Worm (Caenorhabditis elegans): ENCODE data around the gene madf-1.

- TF ChIP-seq fkh-10 (GFP tag; optimal IDR thresholded peaks at IDR 0.05) (no peak), ceh-18 (tag; optimal IDR thresholded peaks at IDR 0.05) (no peak), ceh-45 (GFP tag; IDR thresholded peaks at IDR 0.05) (no peak), unc-55 (GFP tag; optimal IDR thresholded peaks at IDR 0.05) (no peak), lim-6 (tag; optimal IDR thresholded peaks at IDR 0.05) (no peak), tbx-2 (tag; optimal IDR thresholded peaks at IDR 0.05) (no peak), T23F11.4 (GFP tag; optimal IDR thresholded peaks at IDR 0.05) (no peak), ama-1 (optimal IDR thresholded peaks at IDR 0.05) (no peak), ceh-2 (tag; optimal IDR thresholded peaks at IDR 0.05) (no peak), rnt-1 (tag; optimal IDR thresholded peaks at IDR 0.05) (no peak), sox-4 (tag; optimal IDR thresholded peaks at IDR 0.05) (no peak), eyg-1 (tag; optimal IDR thresholded peaks at IDR 0.05) (no peak)
Measured at ce11 chrIV:795383-795872, 36.3 kb downstream of the madf-1 start, which contains the start of gene skr-18.

All from whole organism, late embryonic.